ENCODE assay signal across 3 worm cellular contexts in the genomic region with DNA sequence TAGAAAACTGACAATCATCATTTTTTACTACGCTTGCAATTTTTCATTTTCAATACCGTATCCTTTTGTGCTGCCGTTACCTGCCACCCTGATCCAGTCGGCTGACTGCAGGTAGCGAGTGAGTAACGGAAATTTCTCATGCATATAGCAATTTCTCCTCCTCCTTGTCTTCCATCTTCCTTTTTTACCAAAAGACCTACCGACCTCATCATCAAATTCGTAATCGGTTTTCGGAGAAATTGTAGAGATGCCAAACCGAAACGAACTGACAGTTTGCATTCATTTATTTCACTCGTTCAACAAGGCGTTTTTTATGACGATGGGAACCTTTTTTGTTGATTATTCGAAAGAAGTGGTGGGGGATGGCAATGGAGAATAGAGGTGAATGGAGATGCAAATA.
A peak's percentile ranks its signal among the peaks of the same experiment; 100 is the strongest.
TF ChIP-seq lines count a peak whose summit lies in the region.

No protein-coding gene starts in this region.

TF ChIP-seq in whole organism, L1 larva, 84 proteins besides CTCF, POLR2A, EP300 and RAD21:
- TF ChIP-seq mep-1 (tag; optimal IDR thresholded peaks at IDR 0.05; lab: Kevin White, UChicago) = peak; percentile 12
- no peak for TF ChIP-seq pag-3 (tag; optimal IDR thresholded peaks at IDR 0.05; lab: Kevin White, UChicago; ENCODE audit: borderline replicate concordance, insufficient read depth)
- TF ChIP-seq dpl-1 (GFP tag; optimal IDR thresholded peaks at IDR 0.05; lab: Kevin White, UChicago) = no peak
- TF ChIP-seq blmp-1 (tag; optimal IDR thresholded peaks at IDR 0.05; lab: Kevin White, UChicago) = peak; percentile 37
- TF ChIP-seq irx-1 (tag; optimal IDR thresholded peaks at IDR 0.05; lab: Kevin White, UChicago) = no peak
- no peak for TF ChIP-seq fos-1 (tag; optimal IDR thresholded peaks at IDR 0.05; lab: Kevin White, UChicago)
- TF ChIP-seq hpl-2 (GFP tag; optimal IDR thresholded peaks at IDR 0.05; lab: Kevin White, UChicago) = no peak
- TF ChIP-seq hlh-17 (GFP tag; optimal IDR thresholded peaks at IDR 0.05; lab: Kevin White, UChicago; ENCODE audit: borderline replicate concordance) = no peak
- TF ChIP-seq lin-13 (GFP tag; optimal IDR thresholded peaks at IDR 0.05; lab: Kevin White, UChicago) = no peak
- TF ChIP-seq nhr-85 (tag; lab: Kevin White, UChicago) = peak; percentile 72
- no peak for TF ChIP-seq elt-3 (tag; optimal IDR thresholded peaks at IDR 0.05; lab: Kevin White, UChicago)
- TF ChIP-seq Y116A8C.19 (tag; optimal IDR thresholded peaks at IDR 0.05; lab: Kevin White, UChicago; ENCODE audit: borderline replicate concordance) = no peak
- no peak for TF ChIP-seq ceh-63 (GFP tag; optimal IDR thresholded peaks at IDR 0.05; lab: Kevin White, UChicago)
- no peak for TF ChIP-seq lir-3 (tag; optimal IDR thresholded peaks at IDR 0.05; lab: Kevin White, UChicago; ENCODE audit: poor library complexity)
- TF ChIP-seq C16A3.4 (tag; optimal IDR thresholded peaks at IDR 0.05; lab: Kevin White, UChicago) = no peak
- peak; percentile 14 for TF ChIP-seq lin-14 (GFP tag; optimal IDR thresholded peaks at IDR 0.05; lab: Kevin White, UChicago)
- no peak for TF ChIP-seq zip-4 (GFP tag; optimal IDR thresholded peaks at IDR 0.05; lab: Kevin White, UChicago)
- no peak for TF ChIP-seq ets-5 (GFP tag; IDR thresholded peaks at IDR 0.05; lab: Robert Waterston, UW)
- TF ChIP-seq ceh-88 (GFP tag; IDR thresholded peaks at IDR 0.05; lab: Robert Waterston, UW) = no peak
- no peak for TF ChIP-seq vab-15 (tag; optimal IDR thresholded peaks at IDR 0.05; lab: Kevin White, UChicago)
- TF ChIP-seq nhr-19 (GFP tag; conservative IDR thresholded peaks at IDR 0.05; lab: Robert Waterston, UW) = no peak
- no peak for TF ChIP-seq nhr-76 (tag; optimal IDR thresholded peaks at IDR 0.05; lab: Kevin White, UChicago)
- no peak for TF ChIP-seq xbp-1 (tag; optimal IDR thresholded peaks at IDR 0.05; lab: Kevin White, UChicago)

TF ChIP-seq in whole organism, L3 larva, 47 proteins besides CTCF, POLR2A, EP300 and RAD21:
- peak; percentile 54 for TF ChIP-seq nhr-25 (tag; optimal IDR thresholded peaks at IDR 0.05; lab: Kevin White, UChicago)
- no peak for TF ChIP-seq nhr-77 (tag; optimal IDR thresholded peaks at IDR 0.05; lab: Kevin White, UChicago)
- TF ChIP-seq mdl-1 (tag; optimal IDR thresholded peaks at IDR 0.05; lab: Kevin White, UChicago) = no peak

TF ChIP-seq in whole organism, L4 larva, 104 proteins besides CTCF, POLR2A, EP300 and RAD21:
- TF ChIP-seq zfp-2 (tag; optimal IDR thresholded peaks at IDR 0.05; lab: Kevin White, UChicago) = no peak
- no peak for TF ChIP-seq php-3 (GFP tag; IDR thresholded peaks at IDR 0.05; lab: Robert Waterston, UW)
- TF ChIP-seq aha-1 (tag; lab: Kevin White, UChicago) = peak; percentile 31
- TF ChIP-seq nhr-25 (tag; optimal IDR thresholded peaks at IDR 0.05; lab: Kevin White, UChicago; ENCODE audit: borderline replicate concordance, insufficient read depth) = peak; percentile 14
- no peak for TF ChIP-seq mdt-29 (GFP tag; IDR thresholded peaks at IDR 0.05; lab: Robert Waterston, UW)
- TF ChIP-seq saeg-2 (GFP tag; IDR thresholded peaks at IDR 0.05; lab: Robert Waterston, UW) = no peak
- TF ChIP-seq lin-1 (GFP tag; IDR thresholded peaks at IDR 0.05; lab: Robert Waterston, UW) = no peak
- TF ChIP-seq nhr-102 (tag; optimal IDR thresholded peaks at IDR 0.05; lab: Kevin White, UChicago) = no peak
